Fruit fly (Drosophila melanogaster) whole organism, pupa: ENCODE measurements around the gene CG10252.

Source experiments
- CG10348 ChIP-seq: fragments of 200-800 bp; sonication (Bioruptor generic); IDR thresholded peaks from 2 replicates; pipeline ENCODE4 v1.3.6; 2022; ENCODE audit warnings: missing biosample characterization, missing genetic modification characterization
- CG12605 ChIP-seq: fragments of 200-800 bp; sonication (Bioruptor generic); IDR thresholded peaks from 2 replicates; pipeline ENCODE4 v1.3.6; 2022; ENCODE audit warnings: missing biosample characterization, missing genetic modification characterization
- CG13204 ChIP-seq: fragments of 200-800 bp; sonication (Bioruptor generic); optimal IDR thresholded peaks from 2 replicates; lab custom pipeline; 2018; ENCODE audit warnings: missing biosample characterization, mild to moderate bottlenecking, missing genetic modification characterization, moderate library complexity
- CG14655 ChIP-seq: fragments of 200-800 bp; sonication (Bioruptor generic); optimal IDR thresholded peaks from 3 replicates; lab custom pipeline; 2017; ENCODE audit warnings: mild to moderate bottlenecking, missing biosample characterization, missing genetic modification reagents, missing genetic modification characterization
- CG15710 ChIP-seq: fragments of 200-800 bp; sonication (Bioruptor generic); optimal IDR thresholded peaks from 2 replicates; lab custom pipeline; 2018; ENCODE audit warnings: missing biosample characterization, mild to moderate bottlenecking, missing genetic modification characterization, moderate library complexity
- CG17806 ChIP-seq: fragments of 200-800 bp; sonication (Bioruptor generic); optimal IDR thresholded peaks from 2 replicates; lab custom pipeline; 2018; ENCODE audit warnings: missing biosample characterization, mild to moderate bottlenecking, missing genetic modification characterization, moderate library complexity
- CG32121 ChIP-seq: fragments of 200-800 bp; sonication (Bioruptor generic); IDR thresholded peaks from 2 replicates; pipeline ENCODE4 v1.3.6; 2022; ENCODE audit warnings: missing biosample characterization, missing genetic modification characterization
- CG34367 ChIP-seq: fragments of 200-800 bp; sonication (Bioruptor generic); optimal IDR thresholded peaks from 2 replicates; lab custom pipeline; 2018; ENCODE audit warnings: missing biosample characterization, mild to moderate bottlenecking, missing genetic modification characterization
- CG4496 ChIP-seq: fragments of 200-800 bp; sonication (Bioruptor generic); IDR thresholded peaks from 3 replicates; pipeline ENCODE4 v1.3.6; 2022; ENCODE audit warnings: missing biosample characterization, missing genetic modification characterization
- CG8159 ChIP-seq: fragments of 200-800 bp; sonication (Bioruptor generic); optimal IDR thresholded peaks from 3 replicates; lab custom pipeline; 2018; ENCODE audit warnings: missing biosample characterization, mild to moderate bottlenecking, missing genetic modification characterization, moderate library complexity
- CG8301 ChIP-seq: fragments of 200-800 bp; sonication (Bioruptor generic); optimal IDR thresholded peaks from 2 replicates; lab custom pipeline; 2018; ENCODE audit warnings: missing biosample characterization, mild to moderate bottlenecking, missing genetic modification characterization
- CG9948 ChIP-seq: fragments of 200-800 bp; sonication (Bioruptor generic); optimal IDR thresholded peaks from 2 replicates; lab custom pipeline; 2018; ENCODE audit warnings: missing biosample characterization, mild to moderate bottlenecking, missing genetic modification characterization, moderate library complexity
- D1 ChIP-seq: fragments of 200-800 bp; sonication (Bioruptor generic); optimal IDR thresholded peaks from 2 replicates; lab custom pipeline; 2018; ENCODE audit warnings: missing biosample characterization, mild to moderate bottlenecking, missing genetic modification characterization, moderate library complexity
- EcR ChIP-seq: fragments of 200-800 bp; sonication (Bioruptor generic); optimal IDR thresholded peaks from 3 replicates; lab custom pipeline; 2019; ENCODE audit warnings: missing biosample characterization, missing genetic modification characterization, mild to moderate bottlenecking, moderate library complexity, missing genetic modification reagents
- Ets98B ChIP-seq: fragments of 200-800 bp; sonication (Bioruptor generic); IDR thresholded peaks from 2 replicates; pipeline ENCODE4 v1.3.6; 2022; ENCODE audit warnings: missing biosample characterization, missing genetic modification characterization
- Pif1A ChIP-seq: fragments of 200-800 bp; sonication (Bioruptor generic); optimal IDR thresholded peaks from 3 replicates; lab custom pipeline; 2016; ENCODE audit warnings: missing biosample characterization, missing genetic modification characterization
- Pif1B ChIP-seq: fragments of 200-800 bp; sonication (Bioruptor generic); optimal IDR thresholded peaks from 3 replicates; lab custom pipeline; 2016; ENCODE audit warnings: missing biosample characterization, missing genetic modification characterization
- Snoo ChIP-seq: fragments of 200-800 bp; sonication (Bioruptor generic); optimal IDR thresholded peaks from 3 replicates; lab custom pipeline; 2017; ENCODE audit warnings: missing biosample characterization, mild to moderate bottlenecking, missing genetic modification characterization, inconsistent platforms
- fd96Ca ChIP-seq: fragments of 200-800 bp; sonication (Bioruptor generic); IDR thresholded peaks from 3 replicates; pipeline ENCODE4 v1.3.6; 2022; ENCODE audit warnings: missing biosample characterization, missing genetic modification characterization
- gl ChIP-seq: fragments of 200-800 bp; sonication (Bioruptor generic); optimal IDR thresholded peaks from 2 replicates; lab custom pipeline; 2018; ENCODE audit warnings: missing biosample characterization, mild to moderate bottlenecking, missing genetic modification characterization
- rn ChIP-seq: fragments of 200-800 bp; sonication (Bioruptor generic); IDR thresholded peaks from 2 replicates; pipeline ENCODE4 v1.3.6; 2022; ENCODE audit warnings: missing biosample characterization, missing genetic modification characterization

Gene CG10252

dm6 chr3R:23722680-23723372 lies 26.8 kb upstream of the CG10252 start, which contains the start of gene CG10365:
Gene CG10365, plus strand, starts transcription at chr3R:23723331.
- TF ChIP-seq fd96Ca (GFP tag; lab: Robert Waterston, UW): no peak
- peak; percentile 96 for TF ChIP-seq D1 (tag; lab: Kevin White, UChicago)
- TF ChIP-seq Snoo (tag; lab: Kevin White, UChicago): peak; percentile 87
- peak; percentile 70 for TF ChIP-seq Pif1A (GFP tag; lab: Kevin White, UChicago)
- peak; percentile 90 for TF ChIP-seq CG4496 (GFP tag; lab: Robert Waterston, UW)
- TF ChIP-seq CG15710 (tag; lab: Kevin White, UChicago): peak; percentile 93
- peak; percentile 96 for TF ChIP-seq CG9948 (tag; lab: Kevin White, UChicago)
- peak; percentile 97 for TF ChIP-seq CG8159
- TF ChIP-seq CG8301 (tag; lab: Kevin White, UChicago): peak; percentile 94
- peak; percentile 88 for TF ChIP-seq CG32121
- peak; percentile 56 for TF ChIP-seq Pif1B (GFP tag; lab: Kevin White, UChicago)
- peak; percentile 93 for TF ChIP-seq CG12605 (GFP tag; lab: Robert Waterston, UW)
- peak; percentile 94 for TF ChIP-seq CG17806 (tag; lab: Kevin White, UChicago)
- peak; percentile 41 for TF ChIP-seq EcR
- TF ChIP-seq rn (GFP tag; lab: Robert Waterston, UW): peak; percentile 86
- no peak; the same call in 1 of the 2 replicates for TF ChIP-seq CG10348 (GFP tag; lab: Robert Waterston, UW)
- peak; percentile 86 for TF ChIP-seq CG34367 (tag; lab: Kevin White, UChicago)
- TF ChIP-seq CG14655 (GFP tag; lab: Kevin White, UChicago): peak; percentile 89
- peak; percentile 78 for TF ChIP-seq Ets98B
- peak; percentile 45 for TF ChIP-seq gl (tag; lab: Kevin White, UChicago)
- peak; percentile 55 for TF ChIP-seq CG13204

dm6 chr3R:23721936-23722335 lies 25.9 kb upstream of the CG10252 start:
- TF ChIP-seq Ets98B (no peak), D1 (tag; lab: Kevin White, UChicago) (peak; percentile 84)

dm6 chr3R:23721525-23721924 lies 25.5 kb upstream of the CG10252 start, which contains the start of gene CG10232:
Gene CG10232, minus strand, starts transcription at chr3R:23721625.
- TF ChIP-seq CG34367 (tag; lab: Kevin White, UChicago) (no peak), CG15710 (tag; lab: Kevin White, UChicago) (no peak), Ets98B (no peak)

- TF ChIP-seq EcR (no peak), CG12605 (GFP tag; lab: Robert Waterston, UW) (no peak), CG34367 (tag; lab: Kevin White, UChicago) (no peak)
These were observed 22.4 kb upstream of the CG10252 start, which contains the start of gene nau for dm6 chr3R:23718297-23718941. Gene nau, minus strand, starts transcription at chr3R:23718357.

dm6 chr3R:23714852-23715251 lies 18.8 kb upstream of the CG10252 start:
- no peak for TF ChIP-seq rn (GFP tag; lab: Robert Waterston, UW)
- TF ChIP-seq CG4496 (GFP tag; lab: Robert Waterston, UW): no peak
- TF ChIP-seq CG32121: no peak
- no peak for TF ChIP-seq CG15710 (tag; lab: Kevin White, UChicago)

dm6 chr3R:23713901-23714300 lies 17.9 kb upstream of the CG10252 start:
- TF ChIP-seq fd96Ca (GFP tag; lab: Robert Waterston, UW) (no peak), Pif1B (GFP tag; lab: Kevin White, UChicago) (peak; percentile 75), CG17806 (tag; lab: Kevin White, UChicago) (peak; percentile 61), Pif1A (GFP tag; lab: Kevin White, UChicago) (peak; percentile 76), Ets98B (peak; percentile 36; the same call in 1 of the 2 replicates), CG4496 (GFP tag; lab: Robert Waterston, UW) (peak; percentile 85), D1 (tag; lab: Kevin White, UChicago) (no peak), gl (tag; lab: Kevin White, UChicago) (no peak), CG14655 (GFP tag; lab: Kevin White, UChicago) (peak; percentile 51), CG8301 (tag; lab: Kevin White, UChicago) (peak; percentile 54), Snoo (tag; lab: Kevin White, UChicago) (peak; percentile 78), CG13204 (no peak), CG34367 (tag; lab: Kevin White, UChicago) (peak; percentile 70), EcR (no peak), CG9948 (tag; lab: Kevin White, UChicago) (peak; percentile 53), CG12605 (GFP tag; lab: Robert Waterston, UW) (peak; percentile 64), CG10348 (GFP tag; lab: Robert Waterston, UW) (no peak), CG32121 (no peak), CG15710 (tag; lab: Kevin White, UChicago) (peak; percentile 73), CG8159 (peak; percentile 74), rn (GFP tag; lab: Robert Waterston, UW) (0 out of 2 replicates have a peak, but pooled peaks have one; percentile 45)
